Worm (Caenorhabditis elegans) whole organism, L3 larva: Measurements from ENCODE around the gene piit-1.

Experiments used
- R02D3.7 ChIP-seq: fragments of 150-350 bp; optimal IDR thresholded peaks from 2 replicates; lab custom pipeline; 2014; ENCODE audit warnings: missing biosample characterization, missing genetic modification characterization
- ZK546.5 ChIP-seq: sonication (generic microtip); optimal IDR thresholded peaks from 2 replicates; lab custom pipeline; 2017; ENCODE audit warnings: missing biosample characterization, missing genetic modification characterization
- aly-2 ChIP-seq: fragments of 150-350 bp; optimal IDR thresholded peaks from 2 replicates; lab custom pipeline; 2014; ENCODE audit warnings: missing biosample characterization, missing genetic modification characterization
- ceh-28 ChIP-seq: fragments of 150-350 bp; optimal IDR thresholded peaks from 2 replicates; lab custom pipeline; 2014; ENCODE audit warnings: missing biosample characterization, missing genetic modification reagents, missing genetic modification characterization
- ceh-82 ChIP-seq: fragments of 150-350 bp; optimal IDR thresholded peaks from 2 replicates; lab custom pipeline; 2014; ENCODE audit warnings: missing biosample characterization, missing genetic modification characterization
- ceh-9 ChIP-seq: sonication (generic microtip); optimal IDR thresholded peaks from 2 replicates; lab custom pipeline; 2018; ENCODE audit warnings: missing biosample characterization, missing genetic modification characterization
- daf-12 ChIP-seq: fragments of 150-350 bp; optimal IDR thresholded peaks from 2 replicates; lab custom pipeline; 2014; ENCODE audit warnings: missing biosample characterization, missing genetic modification reagents, missing genetic modification characterization
- elt-2 ChIP-seq: sonication (generic microtip); optimal IDR thresholded peaks from 2 replicates; lab custom pipeline; 2016; ENCODE audit warnings: missing genetic modification reagents, mild to moderate bottlenecking, missing genetic modification characterization, missing compliant biosample characterization
- elt-3 ChIP-seq, 3 experiments: fragments of 150-350 bp in 1 of 3; sonication (generic microtip) in 2 of 3; optimal IDR thresholded peaks; 2 replicates in 2 of 3; 4 replicates in 1 of 3; lab custom pipeline; 2014 to 2017; ENCODE audit warnings: missing biosample characterization in 3 of 3, missing genetic modification characterization in 3 of 3
- fkh-10 ChIP-seq: sonication (generic microtip); optimal IDR thresholded peaks from 2 replicates; lab custom pipeline; 2017; ENCODE audit warnings: missing biosample characterization, missing genetic modification reagents, missing genetic modification characterization
- fkh-2 ChIP-seq: fragments of 150-350 bp; optimal IDR thresholded peaks from 2 replicates; lab custom pipeline; 2014; ENCODE audit warnings: missing biosample characterization, missing genetic modification reagents, missing genetic modification characterization
- fos-1 ChIP-seq: fragments of 150-350 bp; optimal IDR thresholded peaks from 2 replicates; lab custom pipeline; 2014; ENCODE audit warnings: missing biosample characterization, missing genetic modification characterization
- hmg-11 ChIP-seq: sonication (generic microtip); optimal IDR thresholded peaks from 2 replicates; lab custom pipeline; 2016; ENCODE audit warnings: missing genetic modification characterization, missing compliant biosample characterization
- lin-15B ChIP-seq: fragments of 150-350 bp; optimal IDR thresholded peaks from 2 replicates; lab custom pipeline; 2014; ENCODE audit warnings: missing biosample characterization, missing genetic modification characterization
- lin-39 ChIP-seq: fragments of 150-350 bp; optimal IDR thresholded peaks from 2 replicates; lab custom pipeline; 2018; ENCODE audit warnings: missing biosample characterization, missing genetic modification reagents, missing genetic modification characterization
- lsy-12 ChIP-seq: sonication (generic microtip); optimal IDR thresholded peaks from 2 replicates; lab custom pipeline; 2016; ENCODE audit warnings: mild to moderate bottlenecking, missing genetic modification characterization, missing compliant biosample characterization
- mml-1 ChIP-seq: fragments of 150-350 bp; sonication (generic microtip); optimal IDR thresholded peaks from 3 replicates; lab custom pipeline; 2014; ENCODE audit warnings: missing biosample characterization, missing genetic modification characterization
- nhr-12 ChIP-seq: fragments of 150-350 bp; optimal IDR thresholded peaks from 2 replicates; lab custom pipeline; 2014; ENCODE audit warnings: missing biosample characterization, missing genetic modification characterization
- nhr-23 ChIP-seq: fragments of 150-350 bp; optimal IDR thresholded peaks from 2 replicates; lab custom pipeline; 2014; ENCODE audit warnings: missing biosample characterization, missing genetic modification reagents, missing genetic modification characterization
- nhr-25 ChIP-seq: sonication (generic microtip); optimal IDR thresholded peaks from 2 replicates; lab custom pipeline; 2017; ENCODE audit warnings: missing biosample characterization, missing genetic modification characterization
- nhr-28 ChIP-seq: fragments of 150-350 bp; optimal IDR thresholded peaks from 2 replicates; lab custom pipeline; 2014; ENCODE audit warnings: missing biosample characterization, missing genetic modification characterization
- nhr-43 ChIP-seq: sonication (generic microtip); optimal IDR thresholded peaks from 2 replicates; lab custom pipeline; 2016; ENCODE audit warnings: mild to moderate bottlenecking, missing genetic modification characterization, missing compliant biosample characterization; ENCODE audit not compliant: poor library complexity, severe bottlenecking
- nhr-67 ChIP-seq: fragments of 150-350 bp; optimal IDR thresholded peaks from 2 replicates; lab custom pipeline; 2014; ENCODE audit warnings: missing biosample characterization, missing genetic modification characterization
- nhr-77 ChIP-seq: fragments of 150-350 bp; optimal IDR thresholded peaks from 2 replicates; lab custom pipeline; 2014; ENCODE audit warnings: missing biosample characterization, missing genetic modification characterization
- pha-4 ChIP-seq: fragments of 150-350 bp; optimal IDR thresholded peaks from 2 replicates; lab custom pipeline; 2014; ENCODE audit warnings: missing biosample characterization, missing genetic modification reagents, missing genetic modification characterization
- pqm-1 ChIP-seq: fragments of 150-350 bp; optimal IDR thresholded peaks from 2 replicates; lab custom pipeline; 2017; ENCODE audit warnings: missing biosample characterization, missing genetic modification characterization, inconsistent platforms
- snpc-4 ChIP-seq: fragments of 150-350 bp; optimal IDR thresholded peaks from 2 replicates; lab custom pipeline; 2014; ENCODE audit warnings: missing biosample characterization, missing genetic modification characterization
- tbx-2 ChIP-seq: sonication (generic microtip); optimal IDR thresholded peaks from 2 replicates; lab custom pipeline; 2016; ENCODE audit warnings: mild to moderate bottlenecking, missing genetic modification characterization, missing compliant biosample characterization
- unc-62 ChIP-seq: fragments of 150-350 bp; sonication (generic microtip); optimal IDR thresholded peaks from 4 replicates; lab custom pipeline; 2014; ENCODE audit warnings: missing biosample characterization, missing genetic modification reagents, missing genetic modification characterization
- ztf-4 ChIP-seq: fragments of 150-350 bp; optimal IDR thresholded peaks from 2 replicates; lab custom pipeline; 2014; ENCODE audit warnings: missing biosample characterization, missing genetic modification characterization

Gene piit-1

DNA sequence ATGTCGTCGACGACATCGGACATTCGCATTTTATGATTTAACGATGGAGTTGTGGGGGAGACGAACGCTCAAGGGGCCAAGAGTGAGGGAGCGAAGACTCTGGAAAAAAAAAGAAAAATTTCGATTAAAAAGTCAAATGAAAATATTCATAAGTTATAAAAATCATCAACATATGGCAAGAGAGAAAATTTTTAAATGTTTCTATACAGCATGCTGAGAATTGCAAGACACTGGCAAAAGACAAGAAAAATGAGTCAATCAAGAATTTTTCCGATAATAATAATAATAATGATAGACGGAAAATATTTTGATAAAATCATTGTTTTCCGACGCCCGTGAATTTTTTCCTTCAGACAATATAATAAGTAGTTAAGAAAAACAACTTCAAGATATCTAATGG is 27.2 kb upstream of the piit-1 start, which contains the start of gene sipa-1:
Gene sipa-1 (minus strand): TSS at position 101 of the 400 bp plus-strand sequence.
- TF ChIP-seq ceh-28 (no peak), snpc-4 (tag; lab: Kevin White, UChicago) (no peak), lsy-12 (tag; lab: Kevin White, UChicago) (no peak), hmg-11 (tag; lab: Kevin White, UChicago) (no peak), lin-15B (no peak), nhr-28 (tag; lab: Kevin White, UChicago) (no peak), nhr-12 (tag; lab: Kevin White, UChicago) (no peak), fos-1 (tag; lab: Kevin White, UChicago) (no peak), nhr-43 (tag; lab: Kevin White, UChicago) (no peak), ztf-4 (tag; lab: Kevin White, UChicago) (no peak), lin-39 (tag; lab: Kevin White, UChicago) (no peak)

DNA sequence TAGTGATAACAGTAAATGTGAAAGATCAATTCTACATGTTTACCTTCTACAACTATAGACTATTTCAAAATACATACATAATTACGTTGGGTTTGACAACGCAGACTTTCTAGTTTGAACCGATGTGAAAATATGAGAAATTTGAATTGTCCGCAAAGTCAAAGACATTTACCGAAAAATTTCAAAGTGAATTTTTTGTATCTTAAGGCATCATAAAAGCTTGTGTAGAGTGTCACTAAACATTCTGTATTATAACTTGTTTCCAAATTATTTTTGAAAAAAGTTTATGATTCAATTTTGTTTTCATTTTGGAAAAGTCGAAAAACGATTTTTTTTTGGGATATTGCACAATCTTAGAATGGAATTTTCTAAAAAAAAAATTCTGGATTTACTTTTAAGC is 25.6 kb upstream of the piit-1 start:
- no peak for TF ChIP-seq nhr-12 (tag; lab: Kevin White, UChicago)
- no peak for TF ChIP-seq aly-2
- TF ChIP-seq elt-2 (tag; lab: Kevin White, UChicago): no peak
- TF ChIP-seq lin-39 (tag; lab: Kevin White, UChicago): no peak
- no peak for TF ChIP-seq hmg-11 (tag; lab: Kevin White, UChicago)
- no peak for TF ChIP-seq ceh-82 (tag; lab: Kevin White, UChicago)
- TF ChIP-seq mml-1: no peak
- TF ChIP-seq fkh-2 (tag; lab: Kevin White, UChicago): no peak
- no peak for TF ChIP-seq daf-12 (tag; lab: Kevin White, UChicago)
- TF ChIP-seq nhr-77 (tag; lab: Kevin White, UChicago): no peak

DNA sequence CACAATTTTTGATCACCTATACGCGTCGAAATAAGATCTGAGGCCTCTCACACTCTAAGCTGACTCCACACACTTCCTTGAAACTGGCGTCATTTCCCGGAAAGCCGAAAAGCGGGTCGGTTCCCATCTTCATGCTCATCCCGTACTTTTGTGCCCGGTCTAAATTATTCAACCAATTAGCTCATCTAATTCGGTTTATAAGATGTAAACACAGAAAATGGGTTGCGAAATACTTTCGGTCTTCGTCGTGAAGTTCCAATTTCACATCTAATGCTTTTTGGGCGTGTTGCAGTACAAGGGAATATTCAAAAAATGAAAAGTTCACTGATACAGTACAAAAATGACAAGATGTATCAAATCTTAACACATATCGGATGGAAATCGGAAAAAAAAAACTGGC is 21.2 kb upstream of the piit-1 start:
- TF ChIP-seq nhr-67 (no peak), unc-62 (GFP tag; lab: Kevin White, UChicago) (no peak)
- TF ChIP-seq, all 47 proteins: peak for 0

DNA sequence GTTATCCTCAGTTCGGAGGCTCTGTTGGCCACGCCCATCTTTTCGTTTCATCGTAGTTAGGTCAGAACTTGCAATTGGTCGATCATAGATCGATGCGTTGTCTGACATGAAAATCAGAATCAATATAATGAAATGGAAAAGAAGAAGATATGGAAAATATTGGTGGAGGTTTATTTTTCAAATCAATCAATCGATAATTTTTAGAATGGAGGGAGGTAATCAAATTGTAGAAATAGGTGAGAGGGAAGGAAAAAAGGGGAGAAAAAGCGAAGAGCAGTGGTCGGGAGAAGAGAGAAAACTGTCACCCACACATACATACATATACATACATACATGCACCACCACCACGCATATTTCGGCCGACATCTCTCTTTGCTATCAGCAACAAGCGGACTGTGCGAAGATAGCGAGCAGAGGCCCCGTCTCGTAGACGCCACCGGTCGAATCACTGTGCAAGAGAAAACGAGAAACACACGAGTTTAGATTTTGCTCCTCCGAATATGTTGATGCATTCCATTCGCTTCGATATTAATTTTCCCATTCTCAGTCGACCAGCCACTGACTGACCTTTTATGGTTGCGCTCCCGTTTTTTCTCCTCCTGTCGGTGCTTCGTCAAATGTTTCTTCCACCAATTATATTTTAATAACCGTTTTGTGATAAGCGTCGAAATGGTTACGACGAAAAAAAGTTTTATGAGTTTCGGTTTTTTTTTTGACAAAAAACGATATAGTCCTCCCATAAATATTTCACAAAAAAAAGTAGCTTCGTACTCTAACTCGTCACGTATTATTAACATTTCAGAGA is 19.5 kb upstream of the piit-1 start, which contains the start of gene F35B12.10:
Gene F35B12.10 (minus strand): TSS at position 51 of the 805 bp plus-strand sequence.
- peak; percentile 59 for TF ChIP-seq pqm-1 (tag; lab: Kevin White, UChicago)
- TF ChIP-seq nhr-12 (tag; lab: Kevin White, UChicago): no peak
- peak; percentile 92 for TF ChIP-seq elt-2 (tag; lab: Kevin White, UChicago)
- no peak for TF ChIP-seq elt-3 (tag; optimal IDR thresholded peaks at IDR 0.05; lab: Kevin White, UChicago)

DNA sequence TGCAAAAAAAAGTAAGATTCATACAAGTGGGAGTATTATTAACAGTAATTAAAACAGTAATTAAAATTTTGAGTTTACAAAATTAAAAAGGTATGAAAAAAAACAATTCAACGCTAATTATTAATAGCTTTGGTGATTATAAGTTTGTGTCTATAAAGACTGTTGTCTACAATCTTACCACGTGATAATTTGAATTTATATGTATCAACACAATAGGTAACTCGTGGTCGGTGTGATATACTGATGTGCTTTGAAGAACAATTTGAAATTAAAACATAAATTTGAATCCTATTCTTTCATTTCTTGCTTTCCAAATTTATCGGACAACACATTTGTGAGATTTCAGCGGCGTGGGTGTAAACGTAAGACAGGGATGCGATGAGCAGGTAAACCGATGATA is 17.9 kb upstream of the piit-1 start:
- TF ChIP-seq R02D3.7 (tag; lab: Kevin White, UChicago) (no peak), fkh-2 (tag; lab: Kevin White, UChicago) (no peak), nhr-23 (no peak), pha-4 (peak; percentile 15), tbx-2 (tag; lab: Kevin White, UChicago) (no peak), snpc-4 (tag; lab: Kevin White, UChicago) (no peak), elt-2 (tag; lab: Kevin White, UChicago) (peak; percentile 25), aly-2 (no peak), ZK546.5 (tag; lab: Kevin White, UChicago) (no peak), pqm-1 (tag; lab: Kevin White, UChicago) (no peak)

DNA sequence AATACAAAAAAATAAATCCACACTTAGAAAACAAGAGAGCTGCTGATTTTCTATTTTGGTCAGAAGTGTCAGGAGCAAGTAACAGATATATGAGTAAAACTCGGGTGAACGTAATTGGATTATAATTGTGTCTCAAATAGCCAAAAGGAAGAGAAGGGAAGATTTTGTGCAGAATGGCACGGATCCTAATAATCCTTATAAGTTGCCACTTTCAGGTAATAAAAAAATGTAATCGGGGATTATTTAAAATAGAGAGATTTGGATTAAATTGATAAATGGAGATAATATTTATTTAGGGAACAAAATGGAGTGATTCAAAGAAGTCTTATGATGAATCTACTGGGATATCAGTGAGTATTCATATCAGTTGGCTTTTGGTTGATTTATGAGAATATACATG is 15.0 kb upstream of the piit-1 start:
- TF ChIP-seq R02D3.7 (tag; lab: Kevin White, UChicago) (no peak), fkh-10 (GFP tag; lab: Kevin White, UChicago) (no peak)

DNA sequence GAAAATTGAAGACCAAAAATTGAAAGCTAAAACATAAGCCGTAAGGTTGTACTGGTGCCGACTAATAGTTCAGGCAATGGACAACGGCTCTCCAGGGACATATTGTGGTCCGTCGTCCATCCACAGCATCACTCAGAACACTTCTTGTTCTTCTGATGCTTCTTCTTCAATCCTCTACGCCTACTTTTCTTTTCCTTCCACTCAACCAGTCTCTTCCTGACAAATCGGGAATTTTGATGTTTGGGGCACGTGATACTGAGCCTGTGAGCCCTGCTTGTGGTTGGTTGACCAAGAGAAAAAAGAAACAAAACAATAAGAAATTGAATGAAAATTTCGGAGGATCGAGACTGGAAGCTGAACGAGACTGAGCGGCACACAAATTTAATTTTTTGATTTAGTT is 11.3 kb upstream of the piit-1 start:
- TF ChIP-seq lin-39 (tag; lab: Kevin White, UChicago) (peak; percentile 25), nhr-25 (tag; lab: Kevin White, UChicago) (no peak), ceh-9 (no peak), lin-15B (no peak)
